Fruit fly (Drosophila melanogaster) whole organism, embryonic: ENCODE data around the gene Ugt37C2.

Experiments used
- Abd-B ChIP-seq: fragments of 200-800 bp; sonication (Bioruptor generic); optimal IDR thresholded peaks from 2 replicates; lab custom pipeline; 2018; ENCODE audit warnings: missing biosample characterization, mild to moderate bottlenecking, missing genetic modification characterization, moderate library complexity
- Ada2b ChIP-seq: fragments of 200-800 bp; sonication (Bioruptor generic); IDR thresholded peaks from 2 replicates; pipeline ENCODE4 v1.3.6; 2022; ENCODE audit warnings: missing biosample characterization, missing genetic modification characterization
- Asciz ChIP-seq: fragments of 200-800 bp; sonication (Bioruptor generic); optimal IDR thresholded peaks from 2 replicates; lab custom pipeline; 2017; ENCODE audit warnings: missing biosample characterization, mild to moderate bottlenecking, missing genetic modification characterization, missing genetic modification reagents
- Blimp-1 ChIP-seq: fragments of 200-800 bp; sonication (Bioruptor generic); optimal IDR thresholded peaks from 3 replicates; lab custom pipeline; 2018; ENCODE audit warnings: missing biosample characterization, missing genetic modification characterization, mild to moderate bottlenecking, moderate library complexity, missing genetic modification reagents
- CG10267 ChIP-seq: fragments of 200-800 bp; sonication (Bioruptor generic); optimal IDR thresholded peaks from 2 replicates; lab custom pipeline; 2018; ENCODE audit warnings: missing biosample characterization, mild to moderate bottlenecking, missing genetic modification characterization, moderate library complexity
- CG10366 ChIP-seq: fragments of 200-800 bp; sonication (Bioruptor generic); IDR thresholded peaks from 2 replicates; pipeline ENCODE4 v1.3.6; 2022; ENCODE audit warnings: missing biosample characterization, missing genetic modification characterization
- CG10565 ChIP-seq: fragments of 200-800 bp; sonication (Bioruptor generic); optimal IDR thresholded peaks from 3 replicates; lab custom pipeline; 2016; ENCODE audit warnings: missing biosample characterization, mild to moderate bottlenecking, missing genetic modification characterization
- CG10654 ChIP-seq: fragments of 200-800 bp; sonication (Bioruptor generic); optimal IDR thresholded peaks from 2 replicates; lab custom pipeline; 2016; ENCODE audit warnings: missing biosample characterization, missing genetic modification characterization
- CG1832 ChIP-seq: fragments of 200-800 bp; sonication (Bioruptor generic); optimal IDR thresholded peaks from 2 replicates; lab custom pipeline; 2017; ENCODE audit warnings: missing biosample characterization, mild to moderate bottlenecking, missing genetic modification characterization, inconsistent platforms
- CG2678 ChIP-seq: fragments of 200-800 bp; sonication (Bioruptor generic); optimal IDR thresholded peaks from 3 replicates; lab custom pipeline; 2019; ENCODE audit warnings: missing biosample characterization, mild to moderate bottlenecking, missing genetic modification characterization, moderate library complexity
- CG2875 ChIP-seq: fragments of 200-800 bp; sonication (Bioruptor generic); optimal IDR thresholded peaks from 2 replicates; lab custom pipeline; 2017; ENCODE audit warnings: missing biosample characterization, mild to moderate bottlenecking, missing genetic modification characterization, missing genetic modification reagents
- CG3281 ChIP-seq: fragments of 200-800 bp; sonication (Bioruptor generic); optimal IDR thresholded peaks from 3 replicates; lab custom pipeline; 2017; ENCODE audit warnings: missing biosample characterization, mild to moderate bottlenecking, missing genetic modification characterization
- CG4282 ChIP-seq: fragments of 200-800 bp; sonication (Bioruptor generic); optimal IDR thresholded peaks from 2 replicates; lab custom pipeline; 2016; ENCODE audit warnings: missing biosample characterization, missing genetic modification characterization
- CG4328 ChIP-seq: fragments of 200-800 bp; sonication (Bioruptor generic); optimal IDR thresholded peaks from 3 replicates; lab custom pipeline; 2017; ENCODE audit warnings: missing biosample characterization, missing genetic modification reagents, missing genetic modification characterization
- CG6175 ChIP-seq: fragments of 200-800 bp; sonication (Bioruptor generic); IDR thresholded peaks from 3 replicates; pipeline ENCODE4 v1.3.6; 2022; ENCODE audit warnings: missing biosample characterization, missing genetic modification characterization
- CG7745 ChIP-seq: fragments of 200-800 bp; sonication (Bioruptor generic); optimal IDR thresholded peaks from 2 replicates; lab custom pipeline; 2018; ENCODE audit warnings: missing biosample characterization, mild to moderate bottlenecking, missing genetic modification characterization, moderate library complexity
- CG7839 ChIP-seq: fragments of 200-800 bp; sonication (Bioruptor generic); optimal IDR thresholded peaks from 3 replicates; lab custom pipeline; 2018; ENCODE audit warnings: missing biosample characterization, mild to moderate bottlenecking, missing genetic modification characterization, moderate library complexity
- CG9932 ChIP-seq: fragments of 200-800 bp; sonication (Bioruptor generic); IDR thresholded peaks from 2 replicates; pipeline ENCODE4 v1.3.6; 2022; ENCODE audit warnings: missing biosample characterization, missing genetic modification characterization
- Deaf1 ChIP-seq: fragments of 200-800 bp; optimal IDR thresholded peaks from 3 replicates; lab custom pipeline; 2019; ENCODE audit warnings: missing biosample characterization, mild to moderate bottlenecking, missing genetic modification characterization, moderate library complexity
- Drgx ChIP-seq: fragments of 200-800 bp; sonication (Bioruptor generic); IDR thresholded peaks from 2 replicates; pipeline ENCODE4 v1.3.6; 2022; ENCODE audit warnings: missing biosample characterization, missing genetic modification characterization
- Elba2 ChIP-seq: fragments of 200-800 bp; sonication (Bioruptor generic); optimal IDR thresholded peaks from 3 replicates; lab custom pipeline; 2016; ENCODE audit warnings: missing biosample characterization, missing genetic modification characterization
- Ets65A ChIP-seq: fragments of 200-800 bp; sonication (Bioruptor generic); peaks from one replicate; lab custom pipeline; 2016; ENCODE audit warnings: missing biosample characterization, missing genetic modification characterization
- Ets97D ChIP-seq: fragments of 200-800 bp; sonication (Bioruptor generic); optimal IDR thresholded peaks from 3 replicates; lab custom pipeline; 2016; ENCODE audit warnings: missing biosample characterization, missing genetic modification characterization
- GATAe ChIP-seq: fragments of 200-800 bp; sonication (Bioruptor generic); conservative IDR thresholded peaks from 2 replicates; pipeline ENCODE4 v1.3.6; 2022; ENCODE audit warnings: missing biosample characterization, missing genetic modification characterization
- Hr39 ChIP-seq: fragments of >200 bp; optimal IDR thresholded peaks from 2 replicates; lab custom pipeline; 2017
- Jarid2 ChIP-seq: fragments of 200-800 bp; sonication (Bioruptor generic); optimal IDR thresholded peaks from 3 replicates; lab custom pipeline; 2017; ENCODE audit warnings: mild to moderate bottlenecking, missing biosample characterization, missing genetic modification reagents, missing genetic modification characterization
- Med ChIP-seq: fragments of 200-800 bp; sonication (Bioruptor generic); peaks from one replicate; lab custom pipeline; 2016; ENCODE audit warnings: missing biosample characterization, missing genetic modification characterization, mild to moderate bottlenecking, inconsistent platforms, moderate library complexity
- NK7.1 ChIP-seq: fragments of 200-800 bp; sonication (Bioruptor generic); optimal IDR thresholded peaks from 3 replicates; lab custom pipeline; 2016; ENCODE audit warnings: missing biosample characterization, missing genetic modification characterization
- Neu2 ChIP-seq: fragments of 200-800 bp; sonication (Bioruptor generic); optimal IDR thresholded peaks from 3 replicates; lab custom pipeline; 2016; ENCODE audit warnings: missing biosample characterization, missing genetic modification characterization, borderline replicate concordance
- Nf-YA ChIP-seq: fragments of 200-800 bp; sonication (Bioruptor generic); IDR thresholded peaks from 2 replicates; pipeline ENCODE4 v1.3.6; 2022; ENCODE audit warnings: missing biosample characterization, missing genetic modification characterization
- ab ChIP-seq: fragments of 200-800 bp; sonication (Bioruptor generic); optimal IDR thresholded peaks from 2 replicates; lab custom pipeline; 2016; ENCODE audit warnings: missing biosample characterization, missing genetic modification characterization
- ato ChIP-seq: fragments of 200-800 bp; sonication (Bioruptor generic); IDR thresholded peaks from 2 replicates; pipeline ENCODE4 v1.3.6; 2022; ENCODE audit warnings: missing biosample characterization, missing genetic modification characterization; ENCODE audit not compliant: partially characterized antibody
- bowl ChIP-seq: fragments of 200-800 bp; sonication (Bioruptor generic); IDR thresholded peaks from 2 replicates; pipeline ENCODE4 v1.3.6; 2022; ENCODE audit warnings: missing biosample characterization, missing genetic modification characterization
- cwo ChIP-seq: fragments of 200-800 bp; sonication (Bioruptor generic); optimal IDR thresholded peaks from 3 replicates; lab custom pipeline; 2017; ENCODE audit warnings: missing biosample characterization, missing genetic modification characterization, mild to moderate bottlenecking, moderate library complexity, missing genetic modification reagents
- da ChIP-seq: fragments of 200-800 bp; sonication (Bioruptor generic); optimal IDR thresholded peaks from 2 replicates; lab custom pipeline; 2016; ENCODE audit warnings: missing biosample characterization, missing genetic modification characterization
- disco-r ChIP-seq: fragments of 200-800 bp; sonication (Bioruptor generic); optimal IDR thresholded peaks from 2 replicates; lab custom pipeline; 2016; ENCODE audit warnings: missing biosample characterization, missing genetic modification characterization
- en ChIP-seq: fragments of 200-800 bp; sonication (Bioruptor generic); optimal IDR thresholded peaks from 2 replicates; lab custom pipeline; 2016; ENCODE audit warnings: missing biosample characterization, missing genetic modification characterization
- exex ChIP-seq: fragments of 200-800 bp; sonication (Bioruptor generic); optimal IDR thresholded peaks from 4 replicates; lab custom pipeline; 2018; ENCODE audit warnings: missing biosample characterization, mild to moderate bottlenecking, missing genetic modification characterization, moderate library complexity
- inv ChIP-seq: fragments of 200-800 bp; sonication (Bioruptor generic); IDR thresholded peaks from 2 replicates; pipeline ENCODE4 v1.3.6; 2022; ENCODE audit warnings: missing biosample characterization, missing genetic modification characterization; ENCODE audit not compliant: partially characterized antibody
- kah ChIP-seq: fragments of 200-800 bp; sonication (Bioruptor generic); optimal IDR thresholded peaks from 2 replicates; lab custom pipeline; 2018; ENCODE audit warnings: missing biosample characterization, mild to moderate bottlenecking, missing genetic modification characterization
- mirr ChIP-seq: fragments of 200-800 bp; sonication (Bioruptor generic); optimal IDR thresholded peaks from 3 replicates; lab custom pipeline; 2018; ENCODE audit warnings: missing biosample characterization, mild to moderate bottlenecking, missing genetic modification characterization
- nom ChIP-seq: fragments of 200-800 bp; sonication (Bioruptor generic); optimal IDR thresholded peaks from 2 replicates; lab custom pipeline; 2017; ENCODE audit warnings: missing biosample characterization, missing genetic modification characterization, mild to moderate bottlenecking, moderate library complexity, missing genetic modification reagents
- salm ChIP-seq: fragments of 200-800 bp; sonication (Bioruptor generic); optimal IDR thresholded peaks from 2 replicates; lab custom pipeline; 2018; ENCODE audit warnings: missing biosample characterization, mild to moderate bottlenecking, missing genetic modification characterization
- sd ChIP-seq: fragments of 200-800 bp; sonication (Bioruptor generic); optimal IDR thresholded peaks from 3 replicates; lab custom pipeline; 2018; ENCODE audit warnings: missing biosample characterization, mild to moderate bottlenecking, missing genetic modification characterization, moderate library complexity
- sens ChIP-seq: fragments of 200-800 bp; sonication (Bioruptor generic); peaks from one replicate; lab custom pipeline; 2016; ENCODE audit warnings: missing biosample characterization, missing genetic modification characterization
- slou ChIP-seq: fragments of 200-800 bp; sonication (Bioruptor generic); optimal IDR thresholded peaks from 3 replicates; lab custom pipeline; 2016; ENCODE audit warnings: missing biosample characterization, missing genetic modification characterization
- sug ChIP-seq: fragments of 200-800 bp; optimal IDR thresholded peaks from 2 replicates; lab custom pipeline; 2019; ENCODE audit warnings: missing biosample characterization, mild to moderate bottlenecking, missing genetic modification characterization, moderate library complexity
- tio ChIP-seq: fragments of 200-800 bp; sonication (Bioruptor generic); optimal IDR thresholded peaks from 2 replicates; lab custom pipeline; 2017; ENCODE audit warnings: missing biosample characterization, missing genetic modification characterization, inconsistent platforms
- tna ChIP-seq: fragments of 200-800 bp; sonication (Bioruptor generic); IDR thresholded peaks from 2 replicates; pipeline ENCODE4 v1.3.6; 2022; ENCODE audit warnings: missing biosample characterization, missing genetic modification characterization; ENCODE audit not compliant: partially characterized antibody

The Ugt37C2 gene

DNA sequence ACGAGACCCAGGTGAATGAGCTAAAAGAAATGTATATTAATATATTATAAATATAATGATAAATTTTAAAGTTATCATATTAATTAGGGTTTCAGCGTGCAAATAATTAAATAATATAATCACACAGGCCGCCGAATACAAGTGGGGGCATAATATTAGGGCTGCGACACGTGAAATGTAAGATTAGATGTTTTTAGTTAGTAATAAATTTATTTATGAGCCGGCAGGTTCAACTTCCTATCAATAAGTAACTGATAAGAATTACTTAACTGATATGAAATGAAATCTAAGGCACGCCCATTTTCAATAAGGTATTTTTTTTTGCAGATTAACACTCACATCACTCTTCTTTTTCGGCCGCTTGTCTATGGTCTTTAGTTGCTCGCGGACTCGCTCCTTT lies 4.1 kb upstream of the Ugt37C2 start:
- TF ChIP-seq tna (no peak), Nf-YA (GFP tag; lab: Robert Waterston, UW) (no peak), sd (peak; percentile 9), CG10565 (GFP tag; lab: Kevin White, UChicago) (no peak), CG7745 (tag; lab: Kevin White, UChicago) (peak; percentile 26), exex (tag; lab: Kevin White, UChicago) (peak; percentile 78), sug (tag; lab: Kevin White, UChicago) (peak; percentile 80), mirr (GFP tag; lab: Kevin White, UChicago) (peak; percentile 68), slou (GFP tag; lab: Kevin White, UChicago) (no peak), cwo (peak; percentile 87)

DNA sequence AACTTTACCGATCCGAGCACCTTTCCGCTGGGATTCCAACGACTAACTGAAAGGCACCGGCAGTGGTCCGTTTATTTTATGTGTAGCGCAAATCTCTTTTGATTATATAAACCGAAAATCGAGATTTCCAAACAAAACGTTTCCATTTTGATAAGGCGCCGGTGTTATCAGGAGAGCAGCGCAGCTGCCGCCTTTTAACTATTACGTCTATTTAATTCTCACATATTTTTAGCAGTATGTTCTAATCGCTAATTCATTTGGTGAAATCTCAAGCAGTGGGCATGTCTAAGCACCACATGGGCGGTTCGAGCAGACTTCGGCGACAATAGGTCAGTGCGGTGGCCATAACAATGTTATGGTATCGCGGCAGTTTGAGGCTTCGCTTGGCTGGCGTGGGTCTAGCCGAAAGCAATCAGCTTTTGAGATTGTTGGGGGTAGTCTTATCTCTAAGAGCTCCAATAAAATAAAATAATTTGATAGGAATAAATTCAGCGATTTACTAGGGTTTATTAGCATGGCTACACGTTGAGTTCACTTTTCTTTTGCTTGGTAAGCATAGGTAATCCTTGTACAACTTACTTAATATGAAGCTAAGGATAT lies 3.2 kb upstream of the Ugt37C2 start, which contains the start of gene Cyt-b5-r:
TSS of gene Cyt-b5-r (minus strand) at position 51 of the 600 bp plus-strand sequence.
- TF ChIP-seq Jarid2 (GFP tag; lab: Kevin White, UChicago) (no peak), sens (GFP tag; lab: Kevin White, UChicago) (peak; percentile 18), CG9932 (GFP tag; lab: Robert Waterston, UW) (no peak), nom (GFP tag; lab: Kevin White, UChicago) (no peak), cwo (peak; percentile 83), CG4328 (GFP tag; lab: Kevin White, UChicago) (no peak), Drgx (GFP tag; lab: Robert Waterston, UW) (no peak), disco-r (GFP tag; lab: Kevin White, UChicago) (no peak), en (GFP tag; lab: Kevin White, UChicago) (no peak), Ets97D (no peak), salm (tag; lab: Kevin White, UChicago) (no peak), CG4282 (no peak), Asciz (GFP tag; lab: Kevin White, UChicago) (no peak), ato (no peak), GATAe (GFP tag; lab: Robert Waterston, UW) (no peak; the same call in 1 of the 2 replicates), CG2678 (tag; lab: Kevin White, UChicago) (peak; percentile 31), Deaf1 (tag; lab: Kevin White, UChicago) (no peak), Abd-B (GFP tag; lab: Kevin White, UChicago) (no peak), NK7.1 (GFP tag; lab: Kevin White, UChicago) (no peak), CG3281 (peak; percentile 1), da (GFP tag; lab: Kevin White, UChicago) (no peak), Hr39 (lab: Kevin White, UChicago) (no peak), CG10366 (no peak), exex (tag; lab: Kevin White, UChicago) (peak; percentile 94), CG10267 (tag; lab: Kevin White, UChicago) (no peak), inv (GFP tag; lab: Robert Waterston, UW) (no peak), CG7839 (tag; lab: Kevin White, UChicago) (no peak), bowl (GFP tag; lab: Robert Waterston, UW) (no peak), Blimp-1 (no peak), Elba2 (GFP tag; lab: Kevin White, UChicago) (no peak), ab (GFP tag; lab: Kevin White, UChicago) (no peak), kah (GFP tag; lab: Kevin White, UChicago) (no peak), CG10654 (GFP tag; lab: Kevin White, UChicago) (no peak), Ada2b (GFP tag; lab: Robert Waterston, UW) (no peak), CG6175 (GFP tag; lab: Robert Waterston, UW) (no peak), Neu2 (GFP tag; lab: Kevin White, UChicago) (no peak), tio (no peak), CG2875 (GFP tag; lab: Kevin White, UChicago) (no peak), Med (GFP tag; lab: Kevin White, UChicago) (peak; percentile 17), Ets65A (GFP tag; lab: Kevin White, UChicago) (peak; percentile 66), CG1832 (GFP tag; lab: Kevin White, UChicago) (no peak)
